Worm (Caenorhabditis elegans) whole organism, L1 larva: Measurements from ENCODE around the gene unc-79.

Source experiments
- C04F5.9 ChIP-seq: sonication (generic microtip); optimal IDR thresholded peaks from 2 replicates; lab custom pipeline; 2016; ENCODE audit warnings: missing genetic modification characterization, missing compliant biosample characterization
- C16A3.4 ChIP-seq: fragments of 150-350 bp; optimal IDR thresholded peaks from 2 replicates; lab custom pipeline; 2014; ENCODE audit warnings: missing biosample characterization, missing genetic modification characterization
- Y116A8C.19 ChIP-seq: sonication (generic microtip); optimal IDR thresholded peaks from 2 replicates; lab custom pipeline; 2016; ENCODE audit warnings: missing compliant biosample characterization, missing genetic modification characterization, borderline replicate concordance
- alr-1 ChIP-seq: fragments of 200-800 bp; sonication (Bioruptor generic); optimal IDR thresholded peaks from 2 replicates; lab custom pipeline; 2018; ENCODE audit warnings: borderline replicate concordance, mild to moderate bottlenecking, missing genetic modification characterization, missing compliant biosample characterization
- aly-2 ChIP-seq: fragments of 150-350 bp; optimal IDR thresholded peaks from 2 replicates; lab custom pipeline; 2014; ENCODE audit warnings: missing biosample characterization, missing genetic modification characterization
- blmp-1 ChIP-seq: fragments of 150-350 bp; optimal IDR thresholded peaks from 2 replicates; lab custom pipeline; 2014; ENCODE audit warnings: missing biosample characterization, missing genetic modification characterization
- ceh-63 ChIP-seq: fragments of 200-800 bp; sonication (Bioruptor generic); optimal IDR thresholded peaks from 2 replicates; lab custom pipeline; 2018; ENCODE audit warnings: mild to moderate bottlenecking, missing genetic modification characterization, missing compliant biosample characterization
- ceh-8 ChIP-seq: fragments of 200-800 bp; sonication (Bioruptor generic); optimal IDR thresholded peaks from 2 replicates; lab custom pipeline; 2018; ENCODE audit warnings: mild to moderate bottlenecking, missing genetic modification characterization, moderate library complexity, missing compliant biosample characterization
- ceh-82 ChIP-seq, 3 experiments: fragments of 150-350 bp in 1 of 3; sonication (generic microtip) in 2 of 3; optimal IDR thresholded peaks; 2 replicates each; lab custom pipeline; 2014 to 2017; ENCODE audit warnings: missing biosample characterization in 3 of 3, missing genetic modification characterization in 3 of 3
- ces-1 ChIP-seq: fragments of 150-350 bp; optimal IDR thresholded peaks from 2 replicates; lab custom pipeline; 2014; ENCODE audit warnings: missing biosample characterization, missing genetic modification reagents, missing genetic modification characterization
- dpl-1 ChIP-seq, 3 experiments: fragments of 150-350 bp in 2 of 3; sonication (generic microtip) in 1 of 3; optimal IDR thresholded peaks; 2 replicates each; lab custom pipeline; 2014 to 2017; ENCODE audit warnings: missing biosample characterization in 3 of 3, missing genetic modification characterization in 3 of 3, missing genetic modification reagents in 3 of 3
- dsc-1 ChIP-seq: sonication (generic microtip); optimal IDR thresholded peaks from 2 replicates; lab custom pipeline; 2016; ENCODE audit warnings: mild to moderate bottlenecking, missing genetic modification characterization, missing compliant biosample characterization
- efl-1 ChIP-seq, 4 experiments: fragments of 150-350 bp; optimal IDR thresholded peaks in 3 of 4; peaks in 1 of 4; 1 replicate in 1 of 4; 2 replicates in 3 of 4; lab custom pipeline; 2014; ENCODE audit warnings: missing biosample characterization in 2 of 4, missing genetic modification characterization in 2 of 4, missing genetic modification reagents in 2 of 4
- egl-13 ChIP-seq: sonication (generic microtip); optimal IDR thresholded peaks from 2 replicates; lab custom pipeline; 2016; ENCODE audit warnings: missing genotype, missing genetic modification reagents, missing genetic modification characterization, missing compliant biosample characterization
- egl-27 ChIP-seq, 2 experiments: fragments of 150-350 bp in 1 of 2; sonication (generic microtip); optimal IDR thresholded peaks; 3 replicates each; lab custom pipeline; 2017 to 2018; ENCODE audit warnings: missing biosample characterization in 2 of 2, missing genetic modification characterization in 2 of 2, missing genetic modification reagents in 2 of 2
- ets-5 ChIP-seq: fragments of 200-800 bp; sonication (Bioruptor generic); IDR thresholded peaks from 2 replicates; pipeline ENCODE4 v1.3.6; 2022; ENCODE audit warnings: missing genetic modification characterization, missing compliant biosample characterization
- fkh-8 ChIP-seq: sonication (generic microtip); optimal IDR thresholded peaks from 2 replicates; lab custom pipeline; 2016; ENCODE audit warnings: mild to moderate bottlenecking, missing genetic modification characterization, missing compliant biosample characterization
- fos-1 ChIP-seq: fragments of 150-350 bp; optimal IDR thresholded peaks from 2 replicates; lab custom pipeline; 2014; ENCODE audit warnings: missing biosample characterization, missing genetic modification characterization
- hlh-17 ChIP-seq: fragments of 200-800 bp; sonication (Bioruptor generic); optimal IDR thresholded peaks from 2 replicates; lab custom pipeline; 2018; ENCODE audit warnings: missing genetic modification characterization, mild to moderate bottlenecking, missing compliant biosample characterization, moderate library complexity, borderline replicate concordance
- hlh-4 ChIP-seq: sonication (generic microtip); optimal IDR thresholded peaks from 2 replicates; lab custom pipeline; 2016; ENCODE audit warnings: mild to moderate bottlenecking, missing genetic modification characterization, missing compliant biosample characterization
- hpl-2 ChIP-seq: fragments of 150-350 bp; optimal IDR thresholded peaks from 2 replicates; lab custom pipeline; 2014; ENCODE audit warnings: missing biosample characterization, missing genetic modification reagents, missing genetic modification characterization
- lin-14 ChIP-seq: fragments of 200-800 bp; sonication (Bioruptor generic); optimal IDR thresholded peaks from 2 replicates; lab custom pipeline; 2018; ENCODE audit warnings: mild to moderate bottlenecking, missing genetic modification characterization, moderate library complexity, missing compliant biosample characterization
- lin-35 ChIP-seq, 2 experiments: fragments of 150-350 bp; optimal IDR thresholded peaks; 2 replicates each; lab custom pipeline; 2014; ENCODE audit warnings: missing biosample characterization in 2 of 2, missing genetic modification characterization in 2 of 2, missing genetic modification reagents in 2 of 2
- lir-3 ChIP-seq: sonication (generic microtip); optimal IDR thresholded peaks from 2 replicates; lab custom pipeline; 2016; ENCODE audit warnings: mild to moderate bottlenecking, missing genetic modification characterization, moderate library complexity, missing compliant biosample characterization; ENCODE audit not compliant: poor library complexity
- mab-9 ChIP-seq: fragments of 200-800 bp; sonication (Bioruptor generic); IDR thresholded peaks from 2 replicates; pipeline ENCODE4 v1.3.6; 2022; ENCODE audit warnings: missing genetic modification reagents, missing genetic modification characterization, missing compliant biosample characterization
- mdl-1 ChIP-seq, 2 experiments: fragments of 150-350 bp; optimal IDR thresholded peaks; 2 replicates each; lab custom pipeline; 2014 to 2017; ENCODE audit warnings: missing biosample characterization in 2 of 2, missing genetic modification characterization in 2 of 2, inconsistent platforms in 1 of 2
- mef-2 ChIP-seq: fragments of 150-350 bp; optimal IDR thresholded peaks from 2 replicates; lab custom pipeline; 2014; ENCODE audit warnings: missing biosample characterization, missing genetic modification characterization
- nhr-19 ChIP-seq: fragments of 200-800 bp; sonication (Bioruptor generic); conservative IDR thresholded peaks from 2 replicates; pipeline ENCODE4 v1.3.6; 2022; ENCODE audit warnings: missing genetic modification characterization, missing compliant biosample characterization
- nhr-20 ChIP-seq: sonication (generic microtip); optimal IDR thresholded peaks from 2 replicates; lab custom pipeline; 2016; ENCODE audit warnings: mild to moderate bottlenecking, missing genetic modification characterization, missing compliant biosample characterization
- nhr-237 ChIP-seq: fragments of 150-350 bp; optimal IDR thresholded peaks from 2 replicates; lab custom pipeline; 2014; ENCODE audit warnings: missing biosample characterization, missing genetic modification characterization
- nhr-28 ChIP-seq: fragments of 150-350 bp; optimal IDR thresholded peaks from 2 replicates; lab custom pipeline; 2014; ENCODE audit warnings: missing biosample characterization, missing genetic modification characterization
- nhr-71 ChIP-seq: sonication (generic microtip); optimal IDR thresholded peaks from 2 replicates; lab custom pipeline; 2016; ENCODE audit warnings: mild to moderate bottlenecking, missing genetic modification characterization, moderate library complexity, missing compliant biosample characterization
- nhr-85 ChIP-seq: sonication (generic microtip); peaks from one replicate; lab custom pipeline; 2016; ENCODE audit warnings: missing genetic modification characterization, inconsistent platforms, missing compliant biosample characterization
- rnt-1 ChIP-seq: sonication (generic microtip); optimal IDR thresholded peaks from 2 replicates; lab custom pipeline; 2016; ENCODE audit warnings: mild to moderate bottlenecking, missing genetic modification characterization, moderate library complexity, missing compliant biosample characterization
- skn-1 ChIP-seq: fragments of 150-350 bp; optimal IDR thresholded peaks from 2 replicates; lab custom pipeline; 2014; ENCODE audit warnings: missing biosample characterization, missing genetic modification characterization
- snu-23 ChIP-seq: sonication (generic microtip); optimal IDR thresholded peaks from 2 replicates; lab custom pipeline; 2016; ENCODE audit warnings: missing genetic modification characterization, missing compliant biosample characterization
- sptf-1 ChIP-seq: fragments of 150-350 bp; optimal IDR thresholded peaks from 2 replicates; lab custom pipeline; 2014; ENCODE audit warnings: missing biosample characterization, missing genetic modification characterization
- tbx-2 ChIP-seq: sonication (generic microtip); optimal IDR thresholded peaks from 2 replicates; lab custom pipeline; 2016; ENCODE audit warnings: missing genetic modification characterization, missing compliant biosample characterization
- unc-86 ChIP-seq: sonication (generic microtip); optimal IDR thresholded peaks from 2 replicates; lab custom pipeline; 2016; ENCODE audit warnings: missing genetic modification characterization, missing compliant biosample characterization
- unc-98 ChIP-seq: fragments of 200-800 bp; sonication (Bioruptor generic); IDR thresholded peaks from 2 replicates; pipeline ENCODE4 v1.3.6; 2022; ENCODE audit warnings: missing genetic modification characterization, missing compliant biosample characterization
- xbp-1 ChIP-seq: sonication (generic microtip); optimal IDR thresholded peaks from 2 replicates; lab custom pipeline; 2016; ENCODE audit warnings: missing genetic modification characterization, missing compliant biosample characterization
- ztf-11 ChIP-seq, 2 experiments: sonication (generic microtip); optimal IDR thresholded peaks; 2 replicates each; lab custom pipeline; 2016 to 2017; ENCODE audit warnings: missing genetic modification characterization in 2 of 2, missing biosample characterization in 1 of 2, missing compliant biosample characterization in 1 of 2

The unc-79 gene

ce11 chrIII:4099884-4100596 is 33.6 kb downstream of the unc-79 start (continued):
- TF ChIP-seq aly-2 (tag; lab: Kevin White, UChicago) (no peak), nhr-28 (no peak), nhr-19 (GFP tag; lab: Robert Waterston, UW) (peak; percentile 77), lin-35 (GFP tag; optimal IDR thresholded peaks at IDR 0.05; lab: Kevin White, UChicago) (peak; percentile 44 to 69), nhr-20 (tag; lab: Kevin White, UChicago) (peak; percentile 88), lir-3 (tag; lab: Kevin White, UChicago) (peak; percentile 50), egl-27 (tag; optimal IDR thresholded peaks at IDR 0.05; lab: Kevin White, UChicago) (no peak), mab-9 (GFP tag; lab: Robert Waterston, UW) (no peak), unc-86 (tag; lab: Kevin White, UChicago) (no peak), mdl-1 (tag; optimal IDR thresholded peaks at IDR 0.05; lab: Kevin White, UChicago) (peak in 1 of 2 experiments; percentile 17), alr-1 (tag; lab: Kevin White, UChicago) (no peak), blmp-1 (tag; lab: Kevin White, UChicago) (peak; percentile 94), hlh-4 (tag; lab: Kevin White, UChicago) (no peak), snu-23 (peak; percentile 86), mef-2 (tag; lab: Kevin White, UChicago) (no peak), Y116A8C.19 (tag; lab: Kevin White, UChicago) (no peak), ceh-82 (tag; optimal IDR thresholded peaks at IDR 0.05; lab: Kevin White, UChicago) (peak in 1 of 3 experiments; percentile 24), hlh-17 (no peak), ztf-11 (tag; optimal IDR thresholded peaks at IDR 0.05; lab: Kevin White, UChicago) (no peak), hpl-2 (GFP tag; lab: Kevin White, UChicago) (no peak), dpl-1 (GFP tag; optimal IDR thresholded peaks at IDR 0.05; lab: Kevin White, UChicago) (peak; percentile 40 to 61 (median 60)), ets-5 (no peak), ces-1 (GFP tag; lab: Kevin White, UChicago) (no peak), C16A3.4 (tag; lab: Kevin White, UChicago) (peak; percentile 77), unc-98 (no peak), fkh-8 (no peak), nhr-71 (tag; lab: Kevin White, UChicago) (peak; percentile 93), egl-13 (tag; lab: Kevin White, UChicago) (no peak), dsc-1 (tag; lab: Kevin White, UChicago) (no peak), fos-1 (tag; lab: Kevin White, UChicago) (no peak), nhr-237 (peak; percentile 34), skn-1 (peak; percentile 88), ceh-8 (GFP tag; lab: Kevin White, UChicago) (no peak), sptf-1 (no peak), xbp-1 (tag; lab: Kevin White, UChicago) (peak; percentile 49), C04F5.9 (tag; lab: Kevin White, UChicago) (no peak), tbx-2 (peak; percentile 78), lin-14 (GFP tag; lab: Kevin White, UChicago) (peak; percentile 94), ceh-63 (GFP tag; lab: Kevin White, UChicago) (no peak)

ce11 chrIII:4101016-4101415 is 34.6 kb downstream of the unc-79 start:
- TF ChIP-seq blmp-1 (tag; lab: Kevin White, UChicago) (peak; percentile 72), nhr-85 (tag; lab: Kevin White, UChicago) (peak; percentile 77), unc-86 (tag; lab: Kevin White, UChicago) (peak; percentile 30), lin-14 (GFP tag; lab: Kevin White, UChicago) (peak; percentile 42), dpl-1 (GFP tag; optimal IDR thresholded peaks at IDR 0.05; lab: Kevin White, UChicago) (peak in 1 of 3 experiments; percentile 1), hpl-2 (GFP tag; lab: Kevin White, UChicago) (no peak), efl-1 (optimal IDR thresholded peaks at IDR 0.05; lab: Kevin White, UChicago) (no peak), efl-1 (GFP tag; optimal IDR thresholded peaks at IDR 0.05 in 1 of 2; lab: Kevin White, UChicago) (peak in 1 of 2 experiments; percentile 85), rnt-1 (tag; lab: Kevin White, UChicago) (no peak), egl-13 (tag; lab: Kevin White, UChicago) (no peak), mab-9 (GFP tag; lab: Robert Waterston, UW) (no peak), nhr-71 (tag; lab: Kevin White, UChicago) (peak; percentile 0), xbp-1 (tag; lab: Kevin White, UChicago) (no peak)
- TF ChIP-seq, all 84 proteins: peak for 7
